In genomic region chrV:12211090-12211489, ce11 we compare ENCODE assay signal across 1 worm cellular context.
TF ChIP-seq lines count a peak whose summit lies in the region.

No protein-coding gene starts in this region.

TF ChIP-seq in whole organism, L2 larva, 48 proteins besides CTCF, POLR2A, EP300 and RAD21 (continued from another document):
- no peak for TF ChIP-seq mdl-1 (tag; optimal IDR thresholded peaks at IDR 0.05; lab: Kevin White, UChicago)
- no peak for TF ChIP-seq lin-11 (tag; optimal IDR thresholded peaks at IDR 0.05; lab: Kevin White, UChicago)
- TF ChIP-seq crh-2 (tag; optimal IDR thresholded peaks at IDR 0.05; lab: Kevin White, UChicago), result no peak
- peak; percentile 23 for TF ChIP-seq nhr-129 (tag; optimal IDR thresholded peaks at IDR 0.05; lab: Kevin White, UChicago)
- peak; percentile 32 for TF ChIP-seq zag-1 (tag; optimal IDR thresholded peaks at IDR 0.05; lab: Kevin White, UChicago)
- no peak for TF ChIP-seq Y55F3AM.14 (GFP tag; optimal IDR thresholded peaks at IDR 0.05; lab: Kevin White, UChicago)
- TF ChIP-seq elt-3 (tag; optimal IDR thresholded peaks at IDR 0.05; lab: Kevin White, UChicago), result no peak
